Fruit fly (Drosophila melanogaster): ENCODE measurements around the gene CG17349.

DNA sequence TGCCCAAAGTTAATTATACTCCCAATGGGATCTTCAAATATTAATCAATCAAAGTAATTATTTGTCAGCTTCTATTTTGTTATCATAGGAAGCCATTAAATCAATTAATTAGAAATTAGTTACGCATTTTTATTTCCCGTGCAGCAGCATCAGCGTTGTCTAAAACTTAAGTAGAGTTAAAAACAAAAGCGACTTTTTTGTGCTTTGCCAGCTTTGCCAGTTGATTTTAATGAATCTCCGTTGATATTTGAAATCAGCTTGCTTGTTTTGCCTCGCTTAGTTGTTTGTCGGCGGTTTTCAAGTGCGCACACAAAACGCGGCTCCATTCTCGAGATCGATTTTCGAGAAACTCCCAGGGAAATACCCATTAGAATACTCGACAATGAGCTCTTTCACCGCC, 10.4 kb downstream of the CG17349 start, which contains the start of gene CG17350:
- TF ChIP-seq psq (GFP tag; optimal IDR thresholded peaks at IDR 0.05), result no peak
- TF ChIP-seq Hnf4 (GFP tag; optimal IDR thresholded peaks at IDR 0.05), result no peak
- TF ChIP-seq usp (GFP tag; optimal IDR thresholded peaks at IDR 0.05), result no peak
- TF ChIP-seq Myc (optimal IDR thresholded peaks at IDR 0.05), result no peak
- no peak for TF ChIP-seq h (GFP tag; optimal IDR thresholded peaks at IDR 0.05)
- TF ChIP-seq Mio (GFP tag; optimal IDR thresholded peaks at IDR 0.05), result no peak
- no peak for TF ChIP-seq pan (optimal IDR thresholded peaks at IDR 0.05)
- no peak for TF ChIP-seq Vsx2 (GFP tag; optimal IDR thresholded peaks at IDR 0.05; ENCODE audit: partially characterized antibody)
- TF ChIP-seq dsf (GFP tag; optimal IDR thresholded peaks at IDR 0.05; ENCODE audit: borderline replicate concordance), result no peak
